Fruit fly (Drosophila melanogaster) whole organism, embryonic: ENCODE results near the gene Not10.
A peak's percentile ranks its signal among the peaks of the same experiment; 100 is the strongest.

ENCODE experiments used
- B-H2 ChIP-seq: fragments of 200-800 bp; sonication (Bioruptor generic); optimal IDR thresholded peaks from 2 replicates; lab custom pipeline; 2018; ENCODE audit warnings: missing biosample characterization, mild to moderate bottlenecking, missing genetic modification characterization
- CG10431 ChIP-seq: fragments of 200-800 bp; sonication (Bioruptor generic); optimal IDR thresholded peaks from 3 replicates; lab custom pipeline; 2018; ENCODE audit warnings: missing biosample characterization, mild to moderate bottlenecking, missing genetic modification characterization
- CG11247 ChIP-seq: fragments of 200-800 bp; sonication (Bioruptor generic); IDR thresholded peaks from 2 replicates; pipeline ENCODE4 v1.3.6; 2022; ENCODE audit warnings: missing biosample characterization, missing genetic modification characterization
- CG14860 ChIP-seq: fragments of 200-800 bp; sonication (Bioruptor generic); IDR thresholded peaks from 3 replicates; pipeline ENCODE4 v1.3.6; 2022; ENCODE audit warnings: missing biosample characterization, missing genetic modification characterization; ENCODE audit not compliant: partially characterized antibody
- CG15269 ChIP-seq: fragments of 200-800 bp; sonication (Bioruptor generic); optimal IDR thresholded peaks from 2 replicates; lab custom pipeline; 2018; ENCODE audit warnings: missing biosample characterization, mild to moderate bottlenecking, missing genetic modification characterization, moderate library complexity
- CG15479 ChIP-seq: fragments of 200-800 bp; sonication (Bioruptor generic); optimal IDR thresholded peaks from 3 replicates; lab custom pipeline; 2019; ENCODE audit warnings: missing biosample characterization, mild to moderate bottlenecking, missing genetic modification characterization, moderate library complexity
- CG17385 ChIP-seq: fragments of 200-800 bp; sonication (Bioruptor generic); optimal IDR thresholded peaks from 3 replicates; lab custom pipeline; 2018; ENCODE audit warnings: missing biosample characterization, mild to moderate bottlenecking, missing genetic modification characterization
- CG17802 ChIP-seq: fragments of 200-800 bp; sonication (Bioruptor generic); optimal IDR thresholded peaks from 2 replicates; lab custom pipeline; 2018; ENCODE audit warnings: missing biosample characterization, mild to moderate bottlenecking, missing genetic modification characterization, moderate library complexity
- CG18011 ChIP-seq: fragments of 200-800 bp; sonication (Bioruptor generic); optimal IDR thresholded peaks from 2 replicates; lab custom pipeline; 2017; ENCODE audit warnings: missing biosample characterization, missing genetic modification characterization, mild to moderate bottlenecking, moderate library complexity, missing genotype
- CG18619 ChIP-seq: fragments of 200-800 bp; sonication (Bioruptor generic); optimal IDR thresholded peaks from 3 replicates; lab custom pipeline; 2017; ENCODE audit warnings: missing biosample characterization, mild to moderate bottlenecking, missing genetic modification characterization
- CG2120 ChIP-seq: fragments of 200-800 bp; sonication (Bioruptor generic); optimal IDR thresholded peaks from 3 replicates; lab custom pipeline; 2016; ENCODE audit warnings: missing biosample characterization, missing genetic modification characterization
- CG2678 ChIP-seq: fragments of 200-800 bp; sonication (Bioruptor generic); optimal IDR thresholded peaks from 3 replicates; lab custom pipeline; 2019; ENCODE audit warnings: missing biosample characterization, mild to moderate bottlenecking, missing genetic modification characterization, moderate library complexity
- CG3065 ChIP-seq: fragments of 200-800 bp; sonication (Bioruptor generic); optimal IDR thresholded peaks from 2 replicates; lab custom pipeline; 2016; ENCODE audit warnings: missing biosample characterization, missing genetic modification characterization
- CG31224 ChIP-seq: fragments of 200-800 bp; sonication (Bioruptor generic); IDR thresholded peaks from 2 replicates; pipeline ENCODE4 v1.3.6; 2022; ENCODE audit warnings: missing biosample characterization, missing genetic modification characterization
- CG3407 ChIP-seq: fragments of 200-800 bp; sonication (Bioruptor generic); optimal IDR thresholded peaks from 2 replicates; lab custom pipeline; 2018; ENCODE audit warnings: missing biosample characterization, mild to moderate bottlenecking, missing genetic modification characterization
- CG42726 ChIP-seq: fragments of 200-800 bp; sonication (Bioruptor generic); IDR thresholded peaks from 2 replicates; pipeline ENCODE4 v1.3.6; 2022; ENCODE audit warnings: missing biosample characterization, missing genetic modification characterization; ENCODE audit not compliant: partially characterized antibody
- CG4404 ChIP-seq: fragments of 200-800 bp; sonication (Bioruptor generic); IDR thresholded peaks from 2 replicates; pipeline ENCODE4 v1.3.6; 2022; ENCODE audit warnings: missing biosample characterization, missing genetic modification characterization
- CG9437 ChIP-seq: fragments of 200-800 bp; sonication (Bioruptor generic); optimal IDR thresholded peaks from 2 replicates; lab custom pipeline; 2018; ENCODE audit warnings: missing biosample characterization, mild to moderate bottlenecking, missing genetic modification characterization
- CHES-1-like ChIP-seq: fragments of 200-800 bp; sonication (Bioruptor generic); optimal IDR thresholded peaks from 2 replicates; lab custom pipeline; 2016; ENCODE audit warnings: missing biosample characterization, missing genetic modification characterization
- CrebB ChIP-seq: fragments of 200-800 bp; sonication (Bioruptor generic); optimal IDR thresholded peaks from 3 replicates; lab custom pipeline; 2018; ENCODE audit warnings: missing biosample characterization, mild to moderate bottlenecking, missing genetic modification characterization
- Dad ChIP-seq: fragments of 200-800 bp; sonication (Bioruptor generic); optimal IDR thresholded peaks from 3 replicates; lab custom pipeline; 2016; ENCODE audit warnings: missing biosample characterization, missing genetic modification characterization
- Dll ChIP-seq: fragments of 200-800 bp; sonication (Bioruptor generic); IDR thresholded peaks from 4 replicates; pipeline ENCODE4 v1.3.6; 2022; ENCODE audit warnings: missing biosample characterization, missing genetic modification characterization; ENCODE audit not compliant: partially characterized antibody
- ERR ChIP-seq: fragments of 200-800 bp; sonication (Bioruptor generic); optimal IDR thresholded peaks from 2 replicates; lab custom pipeline; 2016; ENCODE audit warnings: missing biosample characterization, missing genetic modification characterization
- Eip74EF ChIP-seq, 2 experiments: fragments of 200-800 bp in 1 of 2; fragments of >200 bp in 1 of 2; sonication (Bioruptor generic) in 1 of 2; optimal IDR thresholded peaks; 2 replicates each; lab custom pipeline; 2017 to 2019; ENCODE audit warnings: missing biosample characterization in 2 of 2, missing genetic modification characterization in 2 of 2, mild to moderate bottlenecking in 1 of 2, moderate library complexity in 1 of 2
- Fer2 ChIP-seq: fragments of 200-800 bp; sonication (Bioruptor generic); optimal IDR thresholded peaks from 2 replicates; lab custom pipeline; 2018; ENCODE audit warnings: missing biosample characterization, mild to moderate bottlenecking, missing genetic modification characterization, moderate library complexity
- HmgZ ChIP-seq: fragments of 200-800 bp; sonication (Bioruptor generic); optimal IDR thresholded peaks from 2 replicates; lab custom pipeline; 2018; ENCODE audit warnings: missing biosample characterization, mild to moderate bottlenecking, missing genetic modification characterization
- Hsf ChIP-seq: fragments of 200-800 bp; sonication (Bioruptor generic); optimal IDR thresholded peaks from 3 replicates; lab custom pipeline; 2016; ENCODE audit warnings: missing biosample characterization, missing genetic modification characterization
- NFAT ChIP-seq: fragments of 200-800 bp; sonication (Bioruptor generic); IDR thresholded peaks from 2 replicates; pipeline ENCODE4 v1.3.6; 2022; ENCODE audit warnings: missing biosample characterization, missing genetic modification characterization
- NfI ChIP-seq: fragments of 200-800 bp; sonication (Bioruptor generic); optimal IDR thresholded peaks from 3 replicates; lab custom pipeline; 2018; ENCODE audit warnings: missing biosample characterization, mild to moderate bottlenecking, missing genetic modification characterization, moderate library complexity
- Sin3A ChIP-seq: fragments of >200 bp; optimal IDR thresholded peaks from 2 replicates; lab custom pipeline; 2018
- Xbp1 ChIP-seq: fragments of 200-800 bp; sonication (Bioruptor generic); optimal IDR thresholded peaks from 3 replicates; lab custom pipeline; 2016; ENCODE audit warnings: missing biosample characterization, mild to moderate bottlenecking, missing genetic modification characterization
- abd-A ChIP-seq: fragments of 200-800 bp; sonication (Bioruptor generic); optimal IDR thresholded peaks from 3 replicates; lab custom pipeline; 2019; ENCODE audit warnings: missing biosample characterization, mild to moderate bottlenecking, missing genetic modification characterization, moderate library complexity
- ara ChIP-seq: fragments of 200-800 bp; sonication (Bioruptor generic); IDR thresholded peaks from 2 replicates; pipeline ENCODE4 v1.3.6; 2022; ENCODE audit warnings: missing biosample characterization, missing genetic modification characterization
- bsh ChIP-seq, 2 experiments: fragments of 200-800 bp; sonication (Bioruptor generic); optimal IDR thresholded peaks; 2 replicates each; lab custom pipeline; 2017 to 2018; ENCODE audit warnings: mild to moderate bottlenecking in 2 of 2, missing biosample characterization in 2 of 2, missing genetic modification characterization in 2 of 2, moderate library complexity in 1 of 2
- btn ChIP-seq: fragments of 200-800 bp; sonication (Bioruptor generic); optimal IDR thresholded peaks from 2 replicates; lab custom pipeline; 2016; ENCODE audit warnings: missing biosample characterization, missing genetic modification characterization
- ewg ChIP-seq: fragments of 200-800 bp; sonication (Bioruptor generic); optimal IDR thresholded peaks from 3 replicates; lab custom pipeline; 2017; ENCODE audit warnings: mild to moderate bottlenecking, missing biosample characterization, missing genetic modification reagents, missing genetic modification characterization
- exex ChIP-seq: fragments of 200-800 bp; sonication (Bioruptor generic); optimal IDR thresholded peaks from 4 replicates; lab custom pipeline; 2018; ENCODE audit warnings: missing biosample characterization, mild to moderate bottlenecking, missing genetic modification characterization, moderate library complexity
- fd96Cb ChIP-seq: fragments of 200-800 bp; sonication (Bioruptor generic); optimal IDR thresholded peaks from 2 replicates; lab custom pipeline; 2018; ENCODE audit warnings: missing biosample characterization, mild to moderate bottlenecking, missing genetic modification characterization, moderate library complexity
- hbn ChIP-seq: fragments of 200-800 bp; sonication (Bioruptor generic); IDR thresholded peaks from 2 replicates; pipeline ENCODE4 v1.3.6; 2022; ENCODE audit warnings: missing biosample characterization, missing genetic modification characterization; ENCODE audit not compliant: partially characterized antibody
- jigr1 ChIP-seq: fragments of 200-800 bp; sonication (Bioruptor generic); IDR thresholded peaks from 3 replicates; pipeline ENCODE4 v1.3.6; 2022; ENCODE audit warnings: missing biosample characterization, missing genetic modification characterization
- lmd ChIP-seq: fragments of 200-800 bp; sonication (Bioruptor generic); IDR thresholded peaks from 2 replicates; pipeline ENCODE4 v1.3.6; 2022; ENCODE audit warnings: missing biosample characterization, missing genetic modification characterization
- maf-S ChIP-seq: fragments of 200-800 bp; sonication (Bioruptor generic); optimal IDR thresholded peaks from 2 replicates; lab custom pipeline; 2016; ENCODE audit warnings: missing biosample characterization, missing genetic modification characterization
- oc ChIP-seq: fragments of 200-800 bp; sonication (Bioruptor generic); optimal IDR thresholded peaks from 2 replicates; lab custom pipeline; 2018; ENCODE audit warnings: missing biosample characterization, mild to moderate bottlenecking, missing genetic modification characterization, moderate library complexity
- onecut ChIP-seq: fragments of 200-800 bp; sonication (Bioruptor generic); IDR thresholded peaks from 2 replicates; pipeline ENCODE4 v1.3.6; 2022; ENCODE audit warnings: missing biosample characterization, missing genetic modification characterization
- org-1 ChIP-seq: fragments of 200-800 bp; sonication (Bioruptor generic); optimal IDR thresholded peaks from 2 replicates; lab custom pipeline; 2017; ENCODE audit warnings: missing biosample characterization, missing genetic modification characterization
- otp ChIP-seq: fragments of 200-800 bp; sonication (Bioruptor generic); IDR thresholded peaks from 3 replicates; pipeline ENCODE4, ENCODE4 v1.3.6; 2022; ENCODE audit warnings: missing biosample characterization, missing genetic modification characterization
- psq ChIP-seq: fragments of 200-800 bp; sonication (Bioruptor generic); optimal IDR thresholded peaks from 2 replicates; lab custom pipeline; 2017; ENCODE audit warnings: missing biosample characterization, missing genetic modification characterization
- row ChIP-seq: fragments of 200-800 bp; sonication (Bioruptor generic); IDR thresholded peaks from 3 replicates; pipeline ENCODE4 v1.3.6; 2022; ENCODE audit warnings: missing biosample characterization, missing genetic modification characterization
- unpg ChIP-seq: fragments of 200-800 bp; sonication (Bioruptor generic); optimal IDR thresholded peaks from 3 replicates; lab custom pipeline; 2018; ENCODE audit warnings: missing biosample characterization, mild to moderate bottlenecking, missing genetic modification characterization, moderate library complexity
- wor ChIP-seq: fragments of 200-800 bp; sonication (Bioruptor generic); IDR thresholded peaks from 2 replicates; pipeline ENCODE4 v1.3.6; 2022; ENCODE audit warnings: missing biosample characterization, missing genetic modification characterization
- zfh2 ChIP-seq: fragments of 200-800 bp; sonication (Bioruptor generic); optimal IDR thresholded peaks from 2 replicates; lab custom pipeline; 2016; ENCODE audit warnings: missing biosample characterization, missing genetic modification characterization

Gene Not10

DNA sequence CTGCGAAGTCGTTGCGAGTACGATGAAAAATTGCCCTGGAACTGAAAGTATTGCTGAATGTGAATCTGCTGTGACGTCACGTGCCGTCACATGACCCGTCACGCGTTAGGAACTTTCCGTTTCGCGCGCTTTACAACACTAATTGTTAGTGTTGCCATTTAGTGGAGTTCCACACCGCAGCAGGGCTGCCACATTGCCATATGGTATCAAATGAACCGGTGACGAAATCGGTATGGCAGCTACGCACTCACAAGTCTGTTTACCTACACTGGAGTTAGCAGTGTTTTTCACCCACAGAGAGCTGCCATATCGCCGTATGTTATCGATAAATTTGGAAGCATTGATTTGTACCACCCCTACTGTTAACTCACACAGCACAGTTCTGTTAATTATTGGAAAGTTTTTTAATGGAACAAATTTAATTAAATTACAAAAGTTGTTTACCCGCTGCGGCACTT, 2.7 kb upstream of the Not10 start, which contains the start of the genes Vha55 and Snx3 (continued):
- TF ChIP-seq CG15479 (GFP tag; lab: Kevin White, UChicago) = no peak
- TF ChIP-seq NFAT (GFP tag; lab: Robert Waterston, UW) = no peak
- TF ChIP-seq CG2678 (tag; lab: Kevin White, UChicago) = peak; percentile 34
- TF ChIP-seq CG31224 = no peak
- TF ChIP-seq onecut = peak; percentile 37
- TF ChIP-seq CG10431 (GFP tag; lab: Kevin White, UChicago) = no peak
- TF ChIP-seq B-H2 (GFP tag; lab: Kevin White, UChicago) = peak; percentile 88
- TF ChIP-seq bsh (GFP tag; optimal IDR thresholded peaks at IDR 0.05; lab: Kevin White, UChicago) = peak in 1 of 2 experiments; percentile 40
- peak; percentile 92 for TF ChIP-seq ERR (GFP tag; lab: Kevin White, UChicago)
- TF ChIP-seq org-1 = peak; percentile 43
- no peak for TF ChIP-seq CG9437
- TF ChIP-seq Eip74EF (GFP tag; optimal IDR thresholded peaks at IDR 0.05; lab: Kevin White, UChicago) = no peak
- peak; percentile 22 for TF ChIP-seq oc (tag; lab: Kevin White, UChicago)
- TF ChIP-seq lmd (GFP tag; lab: Robert Waterston, UW) = no peak
- no peak for TF ChIP-seq CG3407 (GFP tag; lab: Kevin White, UChicago)
- peak; percentile 70 for TF ChIP-seq maf-S (GFP tag; lab: Kevin White, UChicago)
- peak; percentile 5 for TF ChIP-seq CG17385 (GFP tag; lab: Kevin White, UChicago)
- TF ChIP-seq CG4404 = no peak
- peak; percentile 92 for TF ChIP-seq Sin3A (lab: Kevin White, UChicago)
- TF ChIP-seq Fer2 (tag; lab: Kevin White, UChicago) = peak; percentile 18
- peak; percentile 94 for TF ChIP-seq CG2120 (GFP tag; lab: Kevin White, UChicago)
- TF ChIP-seq CG3065 (GFP tag; lab: Kevin White, UChicago) = peak; percentile 67
- peak; percentile 83 for TF ChIP-seq Hsf (GFP tag; lab: Kevin White, UChicago)
- no peak for TF ChIP-seq otp
- peak; percentile 91 for TF ChIP-seq HmgZ (tag; lab: Kevin White, UChicago)
- TF ChIP-seq ara (GFP tag; lab: Robert Waterston, UW) = no peak
- TF ChIP-seq unpg (GFP tag; lab: Kevin White, UChicago) = peak; percentile 46
- no peak for TF ChIP-seq Dll (GFP tag; lab: Robert Waterston, UW)
- peak; percentile 29 for TF ChIP-seq fd96Cb (tag; lab: Kevin White, UChicago)
- no peak for TF ChIP-seq CG14860
- TF ChIP-seq ewg (GFP tag; lab: Kevin White, UChicago) = peak; percentile 46
- no peak for TF ChIP-seq abd-A (tag; lab: Kevin White, UChicago)
- peak; percentile 7 for TF ChIP-seq exex (tag; lab: Kevin White, UChicago)
- no peak for TF ChIP-seq CG11247 (GFP tag; lab: Robert Waterston, UW)
- peak; percentile 60 for TF ChIP-seq psq (GFP tag; lab: Kevin White, UChicago)
- TF ChIP-seq NfI (GFP tag; lab: Kevin White, UChicago) = peak; percentile 79
- peak; percentile 56 for TF ChIP-seq CG18011
- TF ChIP-seq CG18619 (GFP tag; lab: Kevin White, UChicago) = peak; percentile 45
- peak; percentile 88 for TF ChIP-seq CHES-1-like (GFP tag; lab: Kevin White, UChicago)
- no peak for TF ChIP-seq jigr1 (GFP tag; lab: Robert Waterston, UW)
- no peak for TF ChIP-seq CG42726 (GFP tag; lab: Robert Waterston, UW)
- TF ChIP-seq btn = no peak
- peak; percentile 89 for TF ChIP-seq Xbp1 (GFP tag; lab: Kevin White, UChicago)
- peak; percentile 89 for TF ChIP-seq CrebB (tag; lab: Kevin White, UChicago)
- peak; percentile 91 for TF ChIP-seq zfh2
- TF ChIP-seq Dad (GFP tag; lab: Kevin White, UChicago) = peak; percentile 89
- no peak for TF ChIP-seq wor (GFP tag; lab: Robert Waterston, UW)
- no peak for TF ChIP-seq row
- no peak for TF ChIP-seq hbn (GFP tag; lab: Robert Waterston, UW)
- TF ChIP-seq CG15269 = no peak
- no peak for TF ChIP-seq CG17802 (tag; lab: Kevin White, UChicago)
